Worm (Caenorhabditis elegans) whole organism, L3 larva: ENCODE measurements around the gene wht-6.

ENCODE experiments used
- R02D3.7 ChIP-seq: fragments of 150-350 bp; optimal IDR thresholded peaks from 2 replicates; lab custom pipeline; 2014; ENCODE audit warnings: missing biosample characterization, missing genetic modification characterization
- ama-1 ChIP-seq: fragments of 150-350 bp; optimal IDR thresholded peaks from 2 replicates; lab custom pipeline; 2018
- ceh-9 ChIP-seq: sonication (generic microtip); optimal IDR thresholded peaks from 2 replicates; lab custom pipeline; 2018; ENCODE audit warnings: missing biosample characterization, missing genetic modification characterization
- elt-1 ChIP-seq: fragments of 150-350 bp; optimal IDR thresholded peaks from 2 replicates; lab custom pipeline; 2014; ENCODE audit warnings: missing biosample characterization, missing genetic modification characterization
- fos-1 ChIP-seq: fragments of 150-350 bp; optimal IDR thresholded peaks from 2 replicates; lab custom pipeline; 2014; ENCODE audit warnings: missing biosample characterization, missing genetic modification characterization
- lin-15B ChIP-seq: fragments of 150-350 bp; optimal IDR thresholded peaks from 2 replicates; lab custom pipeline; 2014; ENCODE audit warnings: missing biosample characterization, missing genetic modification characterization
- nhr-237 ChIP-seq: fragments of 150-350 bp; optimal IDR thresholded peaks from 2 replicates; lab custom pipeline; 2014; ENCODE audit warnings: missing biosample characterization, missing genetic modification characterization
- nhr-28 ChIP-seq: fragments of 150-350 bp; optimal IDR thresholded peaks from 2 replicates; lab custom pipeline; 2014; ENCODE audit warnings: missing biosample characterization, missing genetic modification characterization
- snpc-4 ChIP-seq: fragments of 150-350 bp; optimal IDR thresholded peaks from 2 replicates; lab custom pipeline; 2014; ENCODE audit warnings: missing biosample characterization, missing genetic modification characterization
- unc-39 ChIP-seq: sonication (generic microtip); optimal IDR thresholded peaks from 4 replicates; lab custom pipeline; 2017; ENCODE audit warnings: missing biosample characterization, missing genetic modification characterization
- ztf-4 ChIP-seq: fragments of 150-350 bp; optimal IDR thresholded peaks from 2 replicates; lab custom pipeline; 2014; ENCODE audit warnings: missing biosample characterization, missing genetic modification characterization

DNA sequence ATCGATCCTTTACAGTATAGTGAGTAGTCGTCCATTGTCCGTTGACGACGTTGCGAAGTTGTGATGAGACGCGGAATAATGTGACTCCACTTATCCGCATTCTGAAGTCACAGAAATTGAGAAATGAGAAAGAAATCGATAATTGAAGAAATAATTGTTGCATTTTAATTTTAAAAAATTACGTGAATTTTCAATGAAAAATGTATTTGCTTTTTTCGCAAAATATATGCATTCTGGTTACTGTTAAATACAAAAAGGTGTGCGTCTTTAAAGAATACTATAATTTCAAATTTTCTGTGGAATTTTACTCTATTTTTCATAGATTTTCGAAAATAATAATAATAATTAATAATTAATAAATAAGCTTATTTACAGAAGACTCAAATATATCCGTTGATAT is 24.7 kb upstream of the wht-6 start, which contains the start of gene let-721:
- TF ChIP-seq elt-1 (tag; lab: Kevin White, UChicago) (no peak), ztf-4 (no peak), nhr-237 (tag; lab: Kevin White, UChicago) (no peak), unc-39 (tag; lab: Kevin White, UChicago) (no peak), snpc-4 (tag; lab: Kevin White, UChicago) (no peak), ama-1 (lab: Kevin White, UChicago) (no peak), R02D3.7 (no peak), nhr-28 (tag; lab: Kevin White, UChicago) (no peak), ceh-9 (no peak), lin-15B (tag; lab: Kevin White, UChicago) (no peak), fos-1 (tag; lab: Kevin White, UChicago) (no peak)
